Fruit fly (Drosophila melanogaster) Kc167 (cell line): ENCODE results near the gene COX6B.

Experiments
- Myc ChIP-seq: fragments of >200 bp; optimal IDR thresholded peaks from 2 replicates; lab custom pipeline; 2017; ENCODE audit warnings: missing external identifiers
- Sin3A ChIP-seq: fragments of >200 bp; optimal IDR thresholded peaks from 2 replicates; lab custom pipeline; 2018; ENCODE audit warnings: missing external identifiers
- h ChIP-seq: fragments of >200 bp; optimal IDR thresholded peaks from 3 replicates; lab custom pipeline; 2018; ENCODE audit warnings: missing external identifiers
- insv ChIP-seq: fragments of >200 bp; optimal IDR thresholded peaks from 3 replicates; lab custom pipeline; 2018; ENCODE audit warnings: missing external identifiers
- psq ChIP-seq: fragments of >200 bp; optimal IDR thresholded peaks from 2 replicates; lab custom pipeline; 2017; ENCODE audit warnings: missing external identifiers
- ttk ChIP-seq: sonication (Bioruptor generic); optimal IDR thresholded peaks from 2 replicates; lab custom pipeline; 2017; ENCODE audit warnings: missing external identifiers

The COX6B gene

dm6 chrX:19716325-19716917 lies 27.7 kb downstream of the COX6B start:
- TF ChIP-seq insv (lab: Kevin White, UChicago) (no peak), psq (no peak), h (lab: Kevin White, UChicago) (no peak), ttk (no peak), Myc (no peak), Sin3A (lab: Kevin White, UChicago) (no peak)

- TF ChIP-seq psq (no peak), insv (lab: Kevin White, UChicago) (no peak), ttk (no peak)
These were observed 29.3 kb downstream of the COX6B start for dm6 chrX:19714816-19715215.

- TF ChIP-seq insv (lab: Kevin White, UChicago) (no peak), h (lab: Kevin White, UChicago) (no peak)
These were observed 31.1 kb downstream of the COX6B start, which contains the start of gene meso18E for dm6 chrX:19712898-19713627. Gene meso18E, minus strand, starts transcription at chrX:19713045.

- TF ChIP-seq h (lab: Kevin White, UChicago): no peak
- no peak for TF ChIP-seq Myc
- TF ChIP-seq ttk: no peak
- TF ChIP-seq psq: no peak
- TF ChIP-seq Sin3A (lab: Kevin White, UChicago): no peak
- TF ChIP-seq insv (lab: Kevin White, UChicago): no peak
These were observed 32.2 kb downstream of the COX6B start for dm6 chrX:19711936-19712335.

- no peak for TF ChIP-seq ttk
- TF ChIP-seq Myc: no peak
- no peak for TF ChIP-seq insv (lab: Kevin White, UChicago)
- no peak for TF ChIP-seq h (lab: Kevin White, UChicago)
- TF ChIP-seq Sin3A (lab: Kevin White, UChicago): no peak
- no peak for TF ChIP-seq psq
These were observed 40.1 kb downstream of the COX6B start, which contains the start of the genes CG14230 and CG14232 for dm6 chrX:19704083-19704482. Gene CG14230, plus strand, starts transcription at chrX:19704176. Gene CG14232, minus strand, starts transcription at chrX:19704259.

dm6 chrX:19701611-19702010 lies 42.5 kb downstream of the COX6B start, which contains the start of gene Tcs4:
Gene Tcs4, minus strand, starts transcription at chrX:19701755.
- TF ChIP-seq ttk: no peak
- TF ChIP-seq insv (lab: Kevin White, UChicago): no peak
- no peak for TF ChIP-seq h (lab: Kevin White, UChicago)
- no peak for TF ChIP-seq Myc
- no peak for TF ChIP-seq psq
- TF ChIP-seq Sin3A (lab: Kevin White, UChicago): no peak

- TF ChIP-seq insv (lab: Kevin White, UChicago) (no peak), Sin3A (lab: Kevin White, UChicago) (no peak), psq (no peak), ttk (no peak), Myc (no peak), h (lab: Kevin White, UChicago) (no peak)
These were observed 46.8 kb downstream of the COX6B start for dm6 chrX:19697255-19697877.

dm6 chrX:19696845-19697244 lies 47.3 kb downstream of the COX6B start, which contains the start of gene Cdc42:
Gene Cdc42, plus strand, starts transcription at chrX:19697091.
- TF ChIP-seq Myc: no peak
- TF ChIP-seq psq: no peak
- TF ChIP-seq Sin3A (lab: Kevin White, UChicago): no peak

- TF ChIP-seq insv (lab: Kevin White, UChicago): no peak
- TF ChIP-seq Myc: no peak
- TF ChIP-seq psq: no peak
- TF ChIP-seq h (lab: Kevin White, UChicago): no peak
- TF ChIP-seq ttk: no peak
- TF ChIP-seq Sin3A (lab: Kevin White, UChicago): no peak
These were observed 49.2 kb downstream of the COX6B start, which contains the start of gene CG14229 for dm6 chrX:19694792-19695558. Gene CG14229, minus strand, starts transcription at chrX:19695250.

dm6 chrX:19692951-19693698 lies 51.0 kb downstream of the COX6B start, which contains the start of gene Mer:
Gene Mer, minus strand, starts transcription at chrX:19693500.
- TF ChIP-seq ttk (no peak), insv (lab: Kevin White, UChicago) (peak; percentile 31), psq (no peak), h (lab: Kevin White, UChicago) (no peak), Sin3A (lab: Kevin White, UChicago) (no peak)
